Worm (Caenorhabditis elegans) whole organism, L4 larva: ENCODE results near the gene srsx-28.

Experiments
- R02D3.7 ChIP-seq: fragments of 150-350 bp; sonication (generic microtip); optimal IDR thresholded peaks from 3 replicates; lab custom pipeline; 2014; ENCODE audit warnings: missing biosample characterization, missing genetic modification characterization
- T20F7.1 ChIP-seq: fragments of 200-800 bp; sonication (Bioruptor generic); optimal IDR thresholded peaks from 2 replicates; lab custom pipeline; 2018; ENCODE audit warnings: mild to moderate bottlenecking, missing genetic modification characterization, missing compliant biosample characterization
- Y48G9A.11 ChIP-seq: fragments of 200-800 bp; sonication (Bioruptor generic); IDR thresholded peaks from 2 replicates; pipeline ENCODE4 v1.3.6; 2022; ENCODE audit warnings: missing genetic modification reagents, missing genetic modification characterization, missing compliant biosample characterization
- Y5F2A.4 ChIP-seq: fragments of 200-800 bp; sonication (Bioruptor generic); optimal IDR thresholded peaks from 2 replicates; lab custom pipeline; 2018; ENCODE audit warnings: mild to moderate bottlenecking, missing genetic modification characterization, missing compliant biosample characterization
- Y75B8A.6 ChIP-seq: fragments of 200-800 bp; sonication (Bioruptor generic); IDR thresholded peaks from 2 replicates; pipeline ENCODE4 v1.3.6; 2022; ENCODE audit warnings: missing genetic modification reagents, missing genetic modification characterization, missing compliant biosample characterization
- aha-1 ChIP-seq: fragments of 150-350 bp; peaks from one replicate; lab custom pipeline; 2014; ENCODE audit warnings: missing biosample characterization, missing genetic modification characterization
- aly-2 ChIP-seq: sonication (generic microtip); optimal IDR thresholded peaks from 2 replicates; lab custom pipeline; 2018; ENCODE audit warnings: missing biosample characterization, missing genetic modification characterization
- ceh-32 ChIP-seq: sonication (generic microtip); optimal IDR thresholded peaks from 2 replicates; lab custom pipeline; 2016; ENCODE audit warnings: mild to moderate bottlenecking, missing genetic modification characterization, missing compliant biosample characterization; ENCODE audit not compliant: poor library complexity
- daf-16 ChIP-seq, 3 experiments: sonication (generic microtip); optimal IDR thresholded peaks; 2 replicates each; lab custom pipeline; 2016 to 2017; ENCODE audit warnings: missing genetic modification characterization in 3 of 3, missing genetic modification reagents in 3 of 3, mild to moderate bottlenecking in 2 of 3, missing compliant biosample characterization in 2 of 3, missing biosample characterization in 1 of 3, moderate library complexity in 1 of 3
- daf-19 ChIP-seq: fragments of 200-800 bp; sonication (Bioruptor generic); conservative IDR thresholded peaks from 2 replicates; pipeline ENCODE4 v1.3.6; 2022; ENCODE audit warnings: missing genetic modification characterization, missing compliant biosample characterization
- dmd-6 ChIP-seq: fragments of 200-800 bp; sonication (Bioruptor generic); IDR thresholded peaks from 2 replicates; pipeline ENCODE4 v1.3.6; 2022; ENCODE audit warnings: missing genetic modification reagents, missing genetic modification characterization, missing compliant biosample characterization
- dmd-8 ChIP-seq: fragments of 200-800 bp; sonication (Bioruptor generic); IDR thresholded peaks from 2 replicates; pipeline ENCODE4 v1.3.6; 2022; ENCODE audit warnings: missing genetic modification characterization, missing compliant biosample characterization
- dmd-9 ChIP-seq: fragments of 200-800 bp; sonication (Bioruptor generic); IDR thresholded peaks from 2 replicates; pipeline ENCODE4 v1.3.6; 2022; ENCODE audit warnings: missing genetic modification reagents, missing genetic modification characterization, missing compliant biosample characterization
- dpl-1 ChIP-seq: fragments of 150-350 bp; optimal IDR thresholded peaks from 2 replicates; lab custom pipeline; 2014; ENCODE audit warnings: missing biosample characterization, missing genetic modification reagents, missing genetic modification characterization
- dve-1 ChIP-seq: sonication (generic microtip); optimal IDR thresholded peaks from 2 replicates; lab custom pipeline; 2017; ENCODE audit warnings: antibody characterized with exemption, mild to moderate bottlenecking, missing genetic modification characterization, missing compliant biosample characterization; ENCODE audit not compliant: insufficient read depth
- egl-43 ChIP-seq: fragments of 200-800 bp; sonication (Bioruptor generic); IDR thresholded peaks from 2 replicates; pipeline ENCODE4 v1.3.6; 2022; ENCODE audit warnings: missing genetic modification reagents, missing genetic modification characterization, missing compliant biosample characterization
- gei-8 ChIP-seq: fragments of 200-800 bp; sonication (Bioruptor generic); optimal IDR thresholded peaks from 2 replicates; lab custom pipeline; 2018; ENCODE audit warnings: mild to moderate bottlenecking, missing genetic modification characterization, missing compliant biosample characterization
- hlh-30 ChIP-seq: sonication (generic microtip); optimal IDR thresholded peaks from 2 replicates; lab custom pipeline; 2017; ENCODE audit warnings: antibody characterized with exemption, mild to moderate bottlenecking, missing genetic modification characterization, missing compliant biosample characterization; ENCODE audit not compliant: insufficient read depth
- jun-1 ChIP-seq: fragments of 150-350 bp; optimal IDR thresholded peaks from 2 replicates; lab custom pipeline; 2014; ENCODE audit warnings: missing biosample characterization, missing genetic modification reagents, missing genetic modification characterization
- lin-1 ChIP-seq: fragments of 200-800 bp; sonication (Bioruptor generic); IDR thresholded peaks from 2 replicates; pipeline ENCODE4 v1.3.6; 2022; ENCODE audit warnings: missing genetic modification reagents, missing genetic modification characterization, missing compliant biosample characterization
- lin-13 ChIP-seq: fragments of 150-350 bp; optimal IDR thresholded peaks from 2 replicates; lab custom pipeline; 2014; ENCODE audit warnings: missing biosample characterization, missing genetic modification reagents, missing genetic modification characterization
- lin-15B ChIP-seq: fragments of 150-350 bp; sonication (generic microtip); optimal IDR thresholded peaks from 3 replicates; lab custom pipeline; 2014; ENCODE audit warnings: missing biosample characterization, missing genetic modification characterization
- lir-3 ChIP-seq: sonication (generic microtip); optimal IDR thresholded peaks from 2 replicates; lab custom pipeline; 2016; ENCODE audit warnings: mild to moderate bottlenecking, missing genetic modification characterization, missing compliant biosample characterization
- madf-5 ChIP-seq, 2 experiments: fragments of 200-800 bp; sonication (Bioruptor generic); IDR thresholded peaks; 2 replicates each; pipeline ENCODE4 v1.3.6; 2022; ENCODE audit warnings: missing compliant biosample characterization in 2 of 2, missing genetic modification characterization in 2 of 2
- madf-9 ChIP-seq: fragments of 200-800 bp; sonication (Bioruptor generic); conservative IDR thresholded peaks from 2 replicates; pipeline ENCODE4 v1.3.6; 2022; ENCODE audit warnings: missing genetic modification reagents, missing genetic modification characterization, missing compliant biosample characterization
- mdl-1 ChIP-seq, 2 experiments: fragments of 150-350 bp in 1 of 2; sonication (generic microtip) in 1 of 2; optimal IDR thresholded peaks; 2 replicates each; lab custom pipeline; 2014 to 2017; ENCODE audit warnings: missing biosample characterization in 2 of 2, missing genetic modification characterization in 2 of 2
- mxl-2 ChIP-seq: fragments of 200-800 bp; sonication (Bioruptor generic); conservative IDR thresholded peaks from 2 replicates; pipeline ENCODE4 v1.3.6; 2022; ENCODE audit warnings: missing genetic modification reagents, missing genetic modification characterization, missing compliant biosample characterization
- mxl-3 ChIP-seq: fragments of 200-800 bp; sonication (Bioruptor generic); optimal IDR thresholded peaks from 2 replicates; lab custom pipeline; 2018; ENCODE audit warnings: mild to moderate bottlenecking, missing genetic modification characterization, missing compliant biosample characterization
- nhr-10 ChIP-seq: fragments of 150-350 bp; optimal IDR thresholded peaks from 2 replicates; lab custom pipeline; 2014; ENCODE audit warnings: missing biosample characterization, missing genetic modification characterization
- nhr-11 ChIP-seq: fragments of 150-350 bp; optimal IDR thresholded peaks from 2 replicates; lab custom pipeline; 2014; ENCODE audit warnings: missing biosample characterization, missing genetic modification characterization
- nhr-111 ChIP-seq: fragments of 200-800 bp; sonication (Bioruptor generic); optimal IDR thresholded peaks from 2 replicates; lab custom pipeline; 2018; ENCODE audit warnings: mild to moderate bottlenecking, missing genetic modification characterization, missing compliant biosample characterization
- nhr-237 ChIP-seq: sonication (generic microtip); optimal IDR thresholded peaks from 2 replicates; lab custom pipeline; 2017; ENCODE audit warnings: missing biosample characterization, missing genetic modification characterization
- nhr-25 ChIP-seq: sonication (generic microtip); optimal IDR thresholded peaks from 2 replicates; lab custom pipeline; 2017; ENCODE audit warnings: missing genetic modification characterization, mild to moderate bottlenecking, missing compliant biosample characterization, antibody characterized with exemption, moderate library complexity, borderline replicate concordance; ENCODE audit not compliant: insufficient read depth
- nhr-28 ChIP-seq: fragments of 150-350 bp; optimal IDR thresholded peaks from 2 replicates; lab custom pipeline; 2014; ENCODE audit warnings: missing biosample characterization, missing genetic modification characterization
- nhr-41 ChIP-seq: fragments of 200-800 bp; sonication (Bioruptor generic); IDR thresholded peaks from 2 replicates; pipeline ENCODE4 v1.3.6; 2022; ENCODE audit warnings: missing genetic modification reagents, missing genetic modification characterization, missing compliant biosample characterization
- nhr-42 ChIP-seq: fragments of 200-800 bp; sonication (Bioruptor generic); IDR thresholded peaks from 2 replicates; pipeline ENCODE4 v1.3.6; 2022; ENCODE audit warnings: missing genetic modification characterization, missing compliant biosample characterization
- nhr-48 ChIP-seq: sonication (generic microtip); optimal IDR thresholded peaks from 2 replicates; lab custom pipeline; 2016; ENCODE audit warnings: mild to moderate bottlenecking, missing genetic modification characterization, missing compliant biosample characterization
- nhr-76 ChIP-seq: fragments of 150-350 bp; optimal IDR thresholded peaks from 2 replicates; lab custom pipeline; 2014; ENCODE audit warnings: missing biosample characterization, missing genetic modification characterization
- nhr-77 ChIP-seq: fragments of 150-350 bp; optimal IDR thresholded peaks from 2 replicates; lab custom pipeline; 2014; ENCODE audit warnings: missing biosample characterization, missing genetic modification characterization
- php-3 ChIP-seq: fragments of 200-800 bp; sonication (Bioruptor generic); IDR thresholded peaks from 2 replicates; pipeline ENCODE4 v1.3.6; 2022; ENCODE audit warnings: missing genetic modification reagents, missing genetic modification characterization, missing compliant biosample characterization
- pqm-1 ChIP-seq: sonication (generic microtip); optimal IDR thresholded peaks from 2 replicates; lab custom pipeline; 2017; ENCODE audit warnings: missing biosample characterization, missing genetic modification characterization
- rbr-2 ChIP-seq: sonication (generic microtip); optimal IDR thresholded peaks from 2 replicates; lab custom pipeline; 2016; ENCODE audit warnings: missing genotype, missing genetic modification characterization, missing compliant biosample characterization
- skn-1 ChIP-seq: fragments of 150-350 bp; optimal IDR thresholded peaks from 2 replicates; lab custom pipeline; 2014; ENCODE audit warnings: missing biosample characterization, missing genetic modification characterization
- tag-97 ChIP-seq: fragments of 200-800 bp; sonication (Bioruptor generic); IDR thresholded peaks from 2 replicates; pipeline ENCODE4 v1.3.6; 2022; ENCODE audit warnings: missing genetic modification characterization, missing compliant biosample characterization
- unc-39 ChIP-seq: sonication (generic microtip); optimal IDR thresholded peaks from 2 replicates; lab custom pipeline; 2017; ENCODE audit warnings: missing biosample characterization, missing genetic modification characterization
- zag-1 ChIP-seq: fragments of 150-350 bp; optimal IDR thresholded peaks from 2 replicates; lab custom pipeline; 2014; ENCODE audit warnings: missing biosample characterization, missing genetic modification characterization
- zfp-2 ChIP-seq: sonication (generic microtip); optimal IDR thresholded peaks from 2 replicates; lab custom pipeline; 2016; ENCODE audit warnings: mild to moderate bottlenecking, missing genetic modification characterization, missing compliant biosample characterization
- zfp-3 ChIP-seq: fragments of 200-800 bp; sonication (Bioruptor generic); conservative IDR thresholded peaks from 2 replicates; pipeline ENCODE4 v1.3.6; 2022; ENCODE audit warnings: missing genetic modification reagents, missing genetic modification characterization, missing compliant biosample characterization

The srsx-28 gene

ce11 chrV:10159972-10160371 is 7.6 kb downstream of the srsx-28 start:
- TF ChIP-seq nhr-28 (tag; lab: Kevin White, UChicago), result peak; percentile 54
- no peak for TF ChIP-seq T20F7.1 (GFP tag; lab: Kevin White, UChicago)
- no peak for TF ChIP-seq lir-3
- TF ChIP-seq daf-16 (GFP tag; optimal IDR thresholded peaks at IDR 0.05; lab: Kevin White, UChicago), result no peak
- peak; percentile 66 for TF ChIP-seq daf-16 (tag; optimal IDR thresholded peaks at IDR 0.05; lab: Kevin White, UChicago)
- TF ChIP-seq rbr-2 (tag; lab: Kevin White, UChicago), result no peak
- no peak for TF ChIP-seq jun-1 (tag; lab: Kevin White, UChicago)
- peak; percentile 82 for TF ChIP-seq dmd-6 (GFP tag; lab: Robert Waterston, UW)
- TF ChIP-seq pqm-1 (tag; lab: Kevin White, UChicago), result peak; percentile 1
- no peak for TF ChIP-seq unc-39
- TF ChIP-seq php-3, result peak; percentile 87
- no peak for TF ChIP-seq zag-1 (tag; lab: Kevin White, UChicago)
- TF ChIP-seq nhr-77 (tag; lab: Kevin White, UChicago), result peak; percentile 31
- peak; percentile 64 for TF ChIP-seq dve-1 (tag; lab: Kevin White, UChicago)
- peak in 1 of 2 experiments; percentile 64 for TF ChIP-seq mdl-1 (tag; optimal IDR thresholded peaks at IDR 0.05; lab: Kevin White, UChicago)
- TF ChIP-seq dmd-9 (GFP tag; lab: Robert Waterston, UW), result no peak
- TF ChIP-seq hlh-30 (tag; lab: Kevin White, UChicago), result peak; percentile 42

ce11 chrV:10160954-10161353 is 8.6 kb downstream of the srsx-28 start, which contains the start of gene C51E3.10:
Gene C51E3.10 (minus strand): TSS chrV:10161134.
- TF ChIP-seq php-3 (no peak), Y5F2A.4 (GFP tag; lab: Kevin White, UChicago) (no peak), aly-2 (tag; lab: Kevin White, UChicago) (no peak), R02D3.7 (tag; lab: Kevin White, UChicago) (no peak), lir-3 (no peak), gei-8 (GFP tag; lab: Kevin White, UChicago) (no peak), skn-1 (tag; lab: Kevin White, UChicago) (no peak), mxl-3 (GFP tag; lab: Kevin White, UChicago) (peak; percentile 76), aha-1 (tag; lab: Kevin White, UChicago) (peak; percentile 73), zfp-3 (GFP tag; lab: Robert Waterston, UW) (no peak), madf-9 (GFP tag; lab: Robert Waterston, UW) (no peak), nhr-41 (GFP tag; lab: Robert Waterston, UW) (no peak), nhr-28 (tag; lab: Kevin White, UChicago) (peak; percentile 88), daf-19 (GFP tag; lab: Robert Waterston, UW) (no peak), nhr-11 (tag; lab: Kevin White, UChicago) (no peak), tag-97 (no peak), dmd-8 (no peak), zfp-2 (tag; lab: Kevin White, UChicago) (no peak), egl-43 (GFP tag; lab: Robert Waterston, UW) (no peak), Y75B8A.6 (GFP tag; lab: Robert Waterston, UW) (no peak), nhr-111 (no peak), hlh-30 (tag; lab: Kevin White, UChicago) (peak; percentile 68), nhr-42 (GFP tag; lab: Robert Waterston, UW) (0 out of 2 replicates have a peak, but pooled peaks have one; percentile 50), nhr-10 (tag; lab: Kevin White, UChicago) (no peak), ceh-32 (tag; lab: Kevin White, UChicago) (no peak), mxl-2 (GFP tag; lab: Robert Waterston, UW) (no peak), Y48G9A.11 (GFP tag; lab: Robert Waterston, UW) (no peak), lin-13 (GFP tag; lab: Kevin White, UChicago) (peak; percentile 16), nhr-237 (tag; lab: Kevin White, UChicago) (no peak), nhr-48 (tag; lab: Kevin White, UChicago) (peak; percentile 18), daf-16 (GFP tag; optimal IDR thresholded peaks at IDR 0.05; lab: Kevin White, UChicago) (no peak), daf-16 (tag; optimal IDR thresholded peaks at IDR 0.05; lab: Kevin White, UChicago) (peak; percentile 66), T20F7.1 (GFP tag; lab: Kevin White, UChicago) (no peak), nhr-25 (no peak), nhr-76 (tag; lab: Kevin White, UChicago) (no peak), madf-5 (GFP tag; IDR thresholded peaks at IDR 0.05; lab: Robert Waterston, UW) (no peak), dpl-1 (no peak), rbr-2 (tag; lab: Kevin White, UChicago) (no peak), lin-1 (GFP tag; lab: Robert Waterston, UW) (peak; percentile 71; the same call in 1 of the 2 replicates), lin-15B (tag; lab: Kevin White, UChicago) (no peak)
